Fruit fly (Drosophila melanogaster): ENCODE data around the gene Gem3.

DNA sequence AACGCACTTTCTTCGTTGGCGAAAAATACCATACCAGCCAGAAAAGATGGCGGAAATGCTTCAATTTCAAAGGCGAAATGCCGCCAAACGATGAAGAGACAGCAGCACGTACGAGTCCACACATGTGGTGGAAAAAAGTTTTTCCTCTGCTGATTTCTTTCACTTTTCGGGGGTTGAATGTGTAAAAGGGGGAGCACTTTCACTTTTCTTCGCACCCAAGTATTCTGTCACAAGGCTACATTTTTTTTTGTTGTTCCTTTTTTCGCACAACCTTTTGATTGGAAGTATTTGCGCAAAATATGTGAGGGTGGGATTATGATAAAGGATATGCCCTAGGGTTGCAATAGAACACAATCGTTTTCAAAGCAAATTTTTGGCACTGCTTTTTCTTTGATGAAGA is 53.4 kb downstream of the Gem3 start:
- TF ChIP-seq CG34406 (GFP tag; optimal IDR thresholded peaks at IDR 0.05), result no peak
- TF ChIP-seq spab (GFP tag; optimal IDR thresholded peaks at IDR 0.05), result no peak
- TF ChIP-seq pdm3 (GFP tag; optimal IDR thresholded peaks at IDR 0.05), result no peak
- TF ChIP-seq OdsH (GFP tag; optimal IDR thresholded peaks at IDR 0.05), result no peak
- TF ChIP-seq topi (GFP tag; optimal IDR thresholded peaks at IDR 0.05), result no peak
- no peak for TF ChIP-seq Sox102F (GFP tag; optimal IDR thresholded peaks at IDR 0.05)
- TF ChIP-seq Gug (GFP tag; IDR thresholded peaks at IDR 0.05), result no peak
- TF ChIP-seq Ets21C (GFP tag; optimal IDR thresholded peaks at IDR 0.05), result no peak
- no peak for TF ChIP-seq CG6854 (GFP tag; optimal IDR thresholded peaks at IDR 0.05)
- no peak for TF ChIP-seq CG10631 (GFP tag; optimal IDR thresholded peaks at IDR 0.05)
- no peak for TF ChIP-seq acj6 (GFP tag; optimal IDR thresholded peaks at IDR 0.05)
- no peak for TF ChIP-seq Met (GFP tag; optimal IDR thresholded peaks at IDR 0.05)

All from whole organism, prepupa.